Fruit fly (Drosophila melanogaster) Kc167 (cell line): ENCODE measurements around the gene CG13737.

Experiments
- Myc ChIP-seq: fragments of >200 bp; optimal IDR thresholded peaks from 2 replicates; lab custom pipeline; 2017; ENCODE audit warnings: missing external identifiers
- Sin3A ChIP-seq: fragments of >200 bp; optimal IDR thresholded peaks from 2 replicates; lab custom pipeline; 2018; ENCODE audit warnings: missing external identifiers
- h ChIP-seq: fragments of >200 bp; optimal IDR thresholded peaks from 3 replicates; lab custom pipeline; 2018; ENCODE audit warnings: missing external identifiers
- insv ChIP-seq: fragments of >200 bp; optimal IDR thresholded peaks from 3 replicates; lab custom pipeline; 2018; ENCODE audit warnings: missing external identifiers
- psq ChIP-seq: fragments of >200 bp; optimal IDR thresholded peaks from 2 replicates; lab custom pipeline; 2017; ENCODE audit warnings: missing external identifiers
- ttk ChIP-seq: sonication (Bioruptor generic); optimal IDR thresholded peaks from 2 replicates; lab custom pipeline; 2017; ENCODE audit warnings: missing external identifiers

DNA sequence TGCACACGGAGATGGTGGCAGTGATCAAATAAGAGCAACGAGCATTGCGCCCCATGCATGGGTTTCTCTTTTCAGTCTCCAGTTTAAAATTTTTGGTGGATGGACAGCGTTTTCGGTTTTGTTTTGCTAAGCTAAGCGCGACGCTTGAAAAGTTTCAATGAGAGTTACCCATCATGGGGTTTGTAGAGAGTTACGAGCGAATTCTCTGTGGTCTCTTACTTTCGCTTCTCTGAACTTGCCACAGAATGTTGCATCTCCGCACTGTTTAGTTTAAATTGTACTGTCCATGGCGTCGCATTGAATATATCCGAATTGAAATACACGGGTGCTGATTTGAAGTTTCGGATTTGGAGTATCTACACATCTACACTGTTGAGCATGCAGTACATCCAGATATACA, 35.4 kb upstream of the CG13737 start, which contains the start of gene Tsp68C:
- TF ChIP-seq insv, result no peak
- no peak for TF ChIP-seq Myc (lab: Kevin White, UChicago)
- TF ChIP-seq h, result no peak
- no peak for TF ChIP-seq psq
- no peak for TF ChIP-seq ttk (lab: Kevin White, UChicago)
- no peak for TF ChIP-seq Sin3A (lab: Kevin White, UChicago)
